Worm (Caenorhabditis elegans) whole organism, midembryonic: ENCODE data around the gene dep-1.
A peak's percentile ranks its signal among the peaks of the same experiment; 100 is the strongest.

ENCODE experiments used
- T22C8.4 ChIP-seq: fragments of 200-800 bp; sonication (Bioruptor generic); IDR thresholded peaks from 2 replicates; pipeline ENCODE4 v1.3.6; 2022; ENCODE audit warnings: missing genetic modification characterization, missing compliant biosample characterization
- cog-1 ChIP-seq: sonication (generic microtip); optimal IDR thresholded peaks from 2 replicates; lab custom pipeline; 2016; ENCODE audit warnings: missing genetic modification characterization, missing compliant biosample characterization
- med-1 ChIP-seq: sonication (generic microtip); optimal IDR thresholded peaks from 2 replicates; lab custom pipeline; 2017; ENCODE audit warnings: missing genetic modification characterization, mild to moderate bottlenecking, missing compliant biosample characterization, antibody characterized with exemption, missing genetic modification reagents; ENCODE audit not compliant: insufficient read depth

DNA sequence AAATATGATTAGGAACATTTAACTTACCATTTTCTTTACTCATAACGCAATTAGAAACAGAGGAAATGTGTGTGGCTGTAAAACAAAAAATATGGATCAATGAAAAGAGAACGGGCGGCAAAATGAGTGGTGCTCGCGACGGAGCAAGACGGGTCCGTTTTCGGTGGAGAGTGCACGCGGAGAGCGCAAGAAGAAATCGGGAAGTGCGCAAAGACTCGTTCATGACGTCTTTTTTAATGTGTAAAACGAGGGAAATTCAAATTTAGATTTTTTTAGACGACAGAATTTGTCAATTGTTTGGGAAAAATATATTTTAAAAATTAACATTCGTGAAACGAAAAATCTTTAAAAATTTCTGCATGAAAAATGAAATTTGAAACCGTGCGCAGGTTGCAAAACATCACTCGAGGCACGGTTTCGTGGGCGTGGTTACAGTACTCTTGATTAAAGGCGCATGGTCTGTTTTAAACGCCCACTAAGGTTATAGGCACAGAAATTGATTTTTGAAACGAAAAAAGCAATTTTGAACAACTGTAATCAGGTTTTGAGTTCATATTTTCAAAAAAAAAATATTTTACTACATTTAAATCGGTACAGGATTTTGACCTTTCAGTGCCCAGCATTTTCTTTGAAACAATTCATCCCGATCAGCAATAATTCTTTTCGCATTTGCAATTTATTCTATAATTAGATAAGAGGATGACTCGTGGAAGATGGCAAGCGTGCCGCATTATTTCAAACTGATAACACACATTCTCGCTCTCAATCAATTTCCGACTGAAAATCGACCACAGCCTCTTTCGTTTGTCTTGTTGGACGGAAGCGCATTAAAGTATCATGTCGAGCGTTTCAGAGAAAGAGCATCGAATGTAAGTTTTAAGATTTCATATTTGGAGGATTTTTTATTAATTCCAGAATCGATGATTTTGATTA is 50.1 kb downstream of the dep-1 start, which contains the start of the genes szy-20 and C18E9.5:
- TF ChIP-seq med-1 (GFP tag; lab: Kevin White, UChicago) (no peak), cog-1 (tag; lab: Kevin White, UChicago) (peak; percentile 40), T22C8.4 (GFP tag; lab: Robert Waterston, UW) (no peak)
